Fruit fly (Drosophila melanogaster): ENCODE data around the gene CG31219.

The CG31219 gene

DNA sequence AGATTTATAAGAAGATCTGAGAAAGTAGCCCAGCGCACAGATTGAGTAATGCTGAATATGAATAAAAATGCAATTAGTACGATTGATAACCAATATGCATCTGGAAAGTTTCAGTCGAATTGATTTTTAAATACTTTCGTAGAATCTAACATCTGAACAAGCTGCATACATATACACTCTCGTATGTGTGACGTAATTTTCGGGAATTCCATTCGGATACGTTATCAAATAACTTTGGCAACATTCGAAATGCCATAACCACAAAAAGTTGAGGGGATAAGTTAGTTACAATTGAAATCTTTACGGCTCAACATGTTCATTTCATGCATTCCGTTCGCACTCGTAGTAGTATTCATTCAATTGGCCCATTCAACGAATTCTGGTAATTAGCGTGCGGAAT, at the start of gene CG31219:
Gene CG31219 (plus strand): TSS at position 301 of the 400 bp plus-strand sequence.
- TF ChIP-seq h (optimal IDR thresholded peaks at IDR 0.05) (no peak), insv (optimal IDR thresholded peaks at IDR 0.05) (no peak), ttk (optimal IDR thresholded peaks at IDR 0.05) (no peak), psq (optimal IDR thresholded peaks at IDR 0.05) (no peak), Sin3A (optimal IDR thresholded peaks at IDR 0.05) (no peak), Myc (optimal IDR thresholded peaks at IDR 0.05) (no peak)

DNA sequence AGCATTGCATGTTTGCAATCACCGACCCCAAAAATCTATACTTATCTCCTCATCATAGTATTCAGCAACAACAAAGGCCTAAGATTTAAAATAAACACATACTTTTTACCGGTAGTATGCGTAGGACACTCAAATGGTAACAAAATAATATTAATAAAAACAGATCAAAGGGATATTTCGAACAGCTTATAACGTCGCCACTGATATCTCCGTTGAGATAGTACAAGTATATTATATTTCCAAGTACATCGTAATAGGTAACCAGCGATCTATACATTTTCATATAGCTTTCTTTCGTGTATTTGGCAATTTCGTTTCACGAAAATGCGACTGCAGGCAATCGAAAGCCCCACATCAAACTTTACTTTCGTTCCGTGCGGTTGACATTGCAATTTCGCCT, 47.8 kb upstream of the CG31219 start, which contains the start of gene CG7342:
Gene CG7342 (plus strand): TSS at position 380 of the 400 bp plus-strand sequence.
- no peak for TF ChIP-seq h (optimal IDR thresholded peaks at IDR 0.05)
- TF ChIP-seq psq (optimal IDR thresholded peaks at IDR 0.05), result no peak
- TF ChIP-seq Myc (optimal IDR thresholded peaks at IDR 0.05), result no peak
- no peak for TF ChIP-seq Sin3A (optimal IDR thresholded peaks at IDR 0.05)
- TF ChIP-seq ttk (optimal IDR thresholded peaks at IDR 0.05), result no peak

DNA sequence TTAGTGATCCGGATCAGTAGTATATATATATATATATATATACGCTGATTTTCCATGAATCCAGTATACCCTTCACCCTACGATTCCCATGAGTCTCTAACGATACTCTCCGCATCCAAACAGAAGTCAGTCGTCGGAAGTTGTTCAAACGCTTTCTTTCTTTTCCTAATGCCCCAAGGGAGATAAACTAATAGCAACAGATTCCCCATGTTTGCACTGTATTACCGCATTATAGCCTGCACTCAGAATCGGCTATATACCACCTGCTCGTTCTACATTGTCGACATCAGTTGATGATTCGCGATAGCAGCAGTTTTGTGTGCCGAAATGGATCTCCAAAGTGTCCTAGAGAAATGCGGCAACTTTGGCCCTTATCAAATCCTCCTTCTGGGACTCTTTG, 43.9 kb upstream of the CG31219 start, which contains the start of gene CG17751:
Gene CG17751 (plus strand): TSS at position 301 of the 400 bp plus-strand sequence.
- no peak for TF ChIP-seq Sin3A (optimal IDR thresholded peaks at IDR 0.05)

DNA sequence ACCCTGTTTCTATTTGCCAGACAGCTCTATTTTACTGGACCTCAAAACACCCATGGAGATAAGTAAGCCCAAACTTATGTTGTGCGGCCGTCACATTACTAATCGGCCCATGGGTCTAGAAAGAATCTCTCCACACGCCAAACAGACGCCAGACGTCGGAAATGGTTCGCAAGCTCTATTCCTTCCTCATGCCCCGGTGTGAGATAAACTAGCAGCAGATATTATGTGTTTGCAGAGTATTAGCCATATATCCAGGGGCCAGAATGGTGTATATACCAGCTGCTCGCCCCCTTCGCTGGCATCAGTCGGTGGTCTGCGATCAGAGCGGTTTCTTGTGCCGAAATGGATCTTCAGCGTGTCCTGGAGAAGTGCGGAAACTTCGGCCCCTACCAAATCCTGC, 40.9 kb upstream of the CG31219 start, which contains the start of gene CG17752:
Gene CG17752 (plus strand): TSS at position 301 of the 400 bp plus-strand sequence.
- no peak for TF ChIP-seq psq (optimal IDR thresholded peaks at IDR 0.05)
- no peak for TF ChIP-seq Sin3A (optimal IDR thresholded peaks at IDR 0.05)
- TF ChIP-seq Myc (optimal IDR thresholded peaks at IDR 0.05), result no peak
- TF ChIP-seq ttk (optimal IDR thresholded peaks at IDR 0.05), result no peak
- TF ChIP-seq insv (optimal IDR thresholded peaks at IDR 0.05), result no peak
- no peak for TF ChIP-seq h (optimal IDR thresholded peaks at IDR 0.05)

DNA sequence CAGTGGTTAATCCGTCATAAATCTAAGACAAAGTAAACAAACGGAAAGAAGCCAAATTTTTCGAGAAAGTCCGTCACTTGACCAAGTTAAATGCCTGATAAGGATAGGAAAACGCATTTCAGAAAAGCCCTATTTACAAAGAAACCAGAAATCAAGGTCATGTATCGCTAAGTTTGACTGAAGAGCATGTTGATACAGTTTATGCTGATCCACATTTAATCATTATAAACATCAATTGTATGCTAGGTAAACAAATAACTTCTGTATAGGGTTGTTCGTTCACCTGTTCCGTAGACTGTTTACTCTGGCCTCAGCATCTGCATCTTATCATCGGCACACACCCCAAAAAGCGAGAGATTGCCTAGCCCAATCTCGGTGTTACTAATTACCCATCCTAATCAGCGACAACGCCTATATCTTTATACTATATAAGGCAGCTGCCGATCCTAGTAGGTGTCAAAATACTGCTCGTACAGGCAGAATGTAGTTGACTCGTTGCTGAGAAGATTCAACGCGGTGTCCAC, 37.8 kb upstream of the CG31219 start, which contains the start of gene CG16727:
Gene CG16727 (plus strand): TSS at position 474 of the 524 bp plus-strand sequence.
- TF ChIP-seq ttk (optimal IDR thresholded peaks at IDR 0.05) (no peak), Myc (optimal IDR thresholded peaks at IDR 0.05) (no peak), insv (optimal IDR thresholded peaks at IDR 0.05) (no peak), h (optimal IDR thresholded peaks at IDR 0.05) (no peak), Sin3A (optimal IDR thresholded peaks at IDR 0.05) (no peak), psq (optimal IDR thresholded peaks at IDR 0.05) (no peak)

DNA sequence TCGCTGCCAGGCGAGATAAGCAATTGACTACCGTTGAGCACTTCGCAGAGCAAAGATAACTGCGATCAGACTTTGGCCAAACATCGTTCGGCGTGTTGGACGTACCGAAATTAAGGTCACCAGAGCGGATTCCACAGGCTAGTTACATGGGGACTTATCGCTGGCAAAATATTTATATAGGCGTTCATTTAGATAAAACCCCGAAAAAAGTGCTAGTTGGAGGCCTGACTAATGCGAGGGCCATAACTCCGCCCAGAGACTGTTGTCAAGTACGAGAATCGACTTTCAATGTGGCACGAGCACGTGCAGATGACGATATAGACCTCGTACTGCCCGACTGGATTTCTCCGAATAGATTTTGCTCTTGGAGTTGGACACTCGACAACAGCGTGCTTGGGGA, 30.9 kb upstream of the CG31219 start:
- TF ChIP-seq Myc (optimal IDR thresholded peaks at IDR 0.05) (no peak), Sin3A (optimal IDR thresholded peaks at IDR 0.05) (no peak), h (optimal IDR thresholded peaks at IDR 0.05) (no peak), ttk (optimal IDR thresholded peaks at IDR 0.05) (no peak), psq (optimal IDR thresholded peaks at IDR 0.05) (no peak), insv (optimal IDR thresholded peaks at IDR 0.05) (no peak)

DNA sequence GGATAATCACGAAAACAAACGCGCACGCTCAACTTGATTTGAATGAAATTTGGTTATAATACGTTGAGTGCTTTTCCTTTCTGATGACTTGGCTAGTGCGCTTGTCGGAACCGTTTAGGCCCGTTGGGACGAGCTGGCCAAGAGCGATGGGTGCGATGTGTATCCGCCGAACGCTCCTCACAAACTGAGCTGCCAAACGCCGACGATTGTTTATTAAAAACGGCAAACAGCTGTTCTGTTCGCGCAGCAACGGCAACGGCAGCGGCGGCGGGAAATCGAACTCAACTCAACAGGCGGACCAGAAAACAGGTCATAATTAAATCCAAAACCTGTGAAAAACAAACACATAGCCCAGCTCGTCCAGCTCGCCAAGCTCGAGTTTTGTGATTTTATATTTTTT, 29.9 kb upstream of the CG31219 start:
- no peak for TF ChIP-seq psq (optimal IDR thresholded peaks at IDR 0.05)
- no peak for TF ChIP-seq insv (optimal IDR thresholded peaks at IDR 0.05)
- no peak for TF ChIP-seq h (optimal IDR thresholded peaks at IDR 0.05)
- no peak for TF ChIP-seq Sin3A (optimal IDR thresholded peaks at IDR 0.05)
- no peak for TF ChIP-seq Myc (optimal IDR thresholded peaks at IDR 0.05)
- no peak for TF ChIP-seq ttk (optimal IDR thresholded peaks at IDR 0.05)

DNA sequence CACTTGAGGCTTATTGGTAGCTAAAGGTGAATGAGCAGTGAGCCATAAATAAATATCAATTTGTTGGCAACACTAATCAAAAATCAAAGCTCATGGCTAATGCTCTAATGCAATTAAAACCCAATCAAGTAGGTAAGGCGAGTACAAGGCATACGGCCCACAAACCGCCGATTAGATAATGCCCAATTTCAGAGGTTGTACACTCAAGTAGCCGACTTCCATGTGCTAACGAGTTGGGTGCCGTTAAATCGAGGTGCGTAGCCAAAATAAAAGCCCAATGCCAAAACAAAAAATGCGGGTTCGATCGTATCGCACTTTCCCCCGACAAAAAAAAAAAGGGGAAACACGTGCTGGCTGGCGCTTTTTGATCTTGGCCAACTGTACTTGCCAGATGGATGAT, 28.8 kb upstream of the CG31219 start:
- TF ChIP-seq ttk (optimal IDR thresholded peaks at IDR 0.05) (no peak), Sin3A (optimal IDR thresholded peaks at IDR 0.05) (no peak), Myc (optimal IDR thresholded peaks at IDR 0.05) (no peak), h (optimal IDR thresholded peaks at IDR 0.05) (no peak), psq (optimal IDR thresholded peaks at IDR 0.05) (no peak), insv (optimal IDR thresholded peaks at IDR 0.05) (no peak)

DNA sequence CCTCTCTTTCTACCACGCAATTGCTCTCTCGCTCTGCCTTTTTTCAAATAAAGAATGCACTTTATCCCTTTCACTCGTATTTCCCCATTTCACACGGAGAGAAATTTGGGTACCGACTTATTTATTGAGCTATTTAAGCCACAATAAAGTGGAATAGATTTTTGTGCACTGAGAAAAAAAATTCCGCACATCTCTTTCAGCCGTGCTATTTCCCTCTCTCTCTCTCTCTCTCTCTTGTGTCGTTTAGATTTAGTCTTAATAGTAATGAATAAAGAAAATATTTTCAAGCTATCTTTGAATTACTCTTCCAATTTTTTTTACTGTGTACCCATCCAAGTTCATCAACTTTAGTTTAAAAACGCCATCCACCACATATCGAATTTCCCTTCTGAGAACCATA, 27.2 kb upstream of the CG31219 start:
- TF ChIP-seq Sin3A (optimal IDR thresholded peaks at IDR 0.05) (no peak), Myc (optimal IDR thresholded peaks at IDR 0.05) (no peak), ttk (optimal IDR thresholded peaks at IDR 0.05) (no peak), psq (optimal IDR thresholded peaks at IDR 0.05) (no peak), h (optimal IDR thresholded peaks at IDR 0.05) (no peak), insv (optimal IDR thresholded peaks at IDR 0.05) (no peak)

DNA sequence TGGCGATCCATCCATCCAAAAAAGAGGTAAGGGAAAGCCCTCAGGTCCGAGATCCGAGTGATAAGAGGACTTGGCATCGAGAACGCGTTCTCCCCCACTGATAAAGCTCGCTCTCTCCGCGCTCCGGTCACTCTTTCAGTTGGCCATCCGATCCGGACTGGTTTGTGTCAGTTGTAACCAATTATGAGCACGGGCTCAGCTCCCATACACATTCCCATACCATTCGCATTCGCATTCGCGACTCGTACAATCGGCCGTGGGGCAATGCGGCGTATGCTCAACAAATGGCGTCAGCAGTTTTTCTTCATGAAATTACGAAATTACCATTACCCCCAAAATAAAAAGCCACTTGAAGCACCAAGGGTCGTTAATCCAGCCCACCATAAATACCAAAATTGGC, 26.3 kb upstream of the CG31219 start:
- no peak for TF ChIP-seq ttk (optimal IDR thresholded peaks at IDR 0.05)
- TF ChIP-seq h (optimal IDR thresholded peaks at IDR 0.05), result no peak
- TF ChIP-seq Myc (optimal IDR thresholded peaks at IDR 0.05), result no peak
- TF ChIP-seq psq (optimal IDR thresholded peaks at IDR 0.05), result no peak
- TF ChIP-seq insv (optimal IDR thresholded peaks at IDR 0.05), result no peak
- TF ChIP-seq Sin3A (optimal IDR thresholded peaks at IDR 0.05), result no peak

DNA sequence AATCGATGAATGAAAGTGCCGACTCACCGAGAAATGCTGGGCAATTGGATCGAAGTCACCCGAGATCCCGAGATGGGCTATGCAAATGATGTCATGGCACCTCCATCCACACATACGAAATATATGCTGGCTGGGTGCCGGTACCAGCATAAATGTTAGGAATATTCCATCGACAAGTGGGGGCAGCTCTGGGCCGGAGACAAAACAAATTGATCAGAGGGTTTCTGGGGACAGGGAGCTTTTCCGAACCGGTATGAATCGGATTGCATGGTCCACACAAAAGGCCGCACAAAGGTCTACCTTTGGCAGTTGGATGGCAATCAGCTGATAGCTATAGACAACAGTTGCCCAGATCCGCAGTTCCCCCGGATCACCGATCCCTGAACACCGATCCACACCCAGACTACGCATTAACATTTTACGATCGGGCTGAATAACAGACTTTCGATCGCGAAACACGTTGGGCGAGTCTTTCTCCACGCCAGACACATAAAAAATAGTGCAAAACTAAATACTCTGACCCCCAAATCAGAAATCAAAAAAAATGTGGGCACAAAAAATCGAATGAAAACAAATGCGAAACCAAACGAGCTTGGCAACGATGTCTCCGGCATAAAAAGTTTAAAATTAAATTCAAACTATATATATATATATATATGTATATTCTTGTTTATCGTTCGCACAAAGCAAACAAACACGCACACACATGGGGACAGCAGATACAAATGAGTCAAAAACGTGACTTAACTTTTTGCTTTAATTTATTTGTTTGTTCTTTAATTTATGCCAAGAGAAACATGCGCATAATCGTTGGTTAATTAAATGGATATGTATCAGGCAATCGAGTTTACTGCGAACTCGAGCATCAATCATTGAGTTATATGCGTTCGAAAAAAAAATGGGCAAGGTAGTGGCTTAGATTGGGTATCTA, 25.3 kb upstream of the CG31219 start:
- TF ChIP-seq Myc (optimal IDR thresholded peaks at IDR 0.05) (no peak), insv (optimal IDR thresholded peaks at IDR 0.05) (no peak), ttk (optimal IDR thresholded peaks at IDR 0.05) (no peak), h (optimal IDR thresholded peaks at IDR 0.05) (no peak), psq (optimal IDR thresholded peaks at IDR 0.05) (no peak), Sin3A (optimal IDR thresholded peaks at IDR 0.05) (no peak)

DNA sequence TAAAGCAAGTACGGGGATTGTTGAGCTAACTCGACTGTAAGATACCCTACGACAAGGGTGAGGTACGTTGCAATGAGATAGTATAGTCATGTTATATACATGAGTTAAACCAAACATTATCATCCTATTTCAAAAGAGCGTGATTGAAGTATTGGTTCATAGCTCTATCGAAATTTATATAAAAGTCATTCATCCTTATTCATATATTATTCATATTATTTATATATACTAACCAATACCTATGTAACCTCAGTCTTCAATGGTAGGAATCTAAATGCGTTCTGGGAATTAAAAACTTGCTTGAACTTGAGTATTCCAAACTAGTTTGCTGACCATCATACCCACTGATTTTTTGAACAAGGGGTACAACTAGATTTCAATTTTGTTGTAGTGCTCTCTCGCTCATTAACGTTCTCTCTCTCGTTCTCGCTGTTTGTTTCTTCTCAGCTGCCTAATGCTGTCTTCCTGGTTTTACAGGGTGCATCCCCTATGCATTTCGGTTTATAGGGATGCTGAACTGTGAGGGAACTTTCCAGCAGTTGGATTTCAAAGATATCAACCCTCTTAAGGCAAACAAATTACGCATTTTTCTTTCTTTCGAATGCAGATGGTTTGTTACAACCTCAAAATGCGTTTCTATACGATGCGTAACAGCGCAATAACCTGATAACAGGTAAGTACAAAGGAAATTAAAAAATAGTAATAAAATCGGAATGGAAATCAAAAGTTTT, 22.9 kb upstream of the CG31219 start:
- TF ChIP-seq ttk (optimal IDR thresholded peaks at IDR 0.05) (no peak), psq (optimal IDR thresholded peaks at IDR 0.05) (no peak), insv (optimal IDR thresholded peaks at IDR 0.05) (no peak), Myc (optimal IDR thresholded peaks at IDR 0.05) (no peak), Sin3A (optimal IDR thresholded peaks at IDR 0.05) (no peak), h (optimal IDR thresholded peaks at IDR 0.05) (no peak)
